Fruit fly (Drosophila melanogaster) whole organism: Measurements from ENCODE around the gene bsf.

ENCODE experiments used
- Dll ChIP-seq: fragments of >200 bp; optimal IDR thresholded peaks from 2 replicates; lab custom pipeline; 2017
- EcR ChIP-seq, 2 experiments: fragments of >200 bp; optimal IDR thresholded peaks; 2 replicates each; lab custom pipeline; 2017; ENCODE audit warnings: missing biosample characterization in 2 of 2, missing genetic modification characterization in 2 of 2, missing genetic modification reagents in 2 of 2
- usp ChIP-seq: fragments of >200 bp; optimal IDR thresholded peaks from 2 replicates; lab custom pipeline; 2017; ENCODE audit warnings: missing biosample characterization, missing genetic modification characterization, mixed read lengths

DNA sequence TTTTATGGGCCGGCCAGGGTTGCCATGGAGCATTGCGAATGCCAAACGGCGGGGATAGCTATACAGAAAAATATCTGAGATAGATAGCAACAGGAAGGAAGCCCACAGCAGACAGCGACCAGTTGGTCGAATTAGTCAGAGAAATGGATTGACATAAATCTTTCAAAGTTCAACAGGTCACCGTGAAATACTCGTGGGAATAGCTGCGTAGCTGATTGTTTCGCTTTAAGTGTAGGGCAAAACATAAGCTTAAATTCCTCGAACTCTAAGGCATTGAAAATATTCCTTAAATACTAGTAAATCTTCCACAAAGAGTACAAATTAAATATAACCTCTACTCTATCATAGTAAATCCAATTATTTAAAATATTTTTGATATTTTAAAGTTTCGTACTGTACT is 45.5 kb upstream of the bsf start:
- TF ChIP-seq usp (GFP tag; lab: Kevin White, UChicago) (no peak), Dll (lab: Kevin White, UChicago) (no peak), EcR (GFP tag; optimal IDR thresholded peaks at IDR 0.05; lab: Kevin White, UChicago) (no peak)
